Fruit fly (Drosophila melanogaster): ENCODE data around the gene TTLL15.

DNA sequence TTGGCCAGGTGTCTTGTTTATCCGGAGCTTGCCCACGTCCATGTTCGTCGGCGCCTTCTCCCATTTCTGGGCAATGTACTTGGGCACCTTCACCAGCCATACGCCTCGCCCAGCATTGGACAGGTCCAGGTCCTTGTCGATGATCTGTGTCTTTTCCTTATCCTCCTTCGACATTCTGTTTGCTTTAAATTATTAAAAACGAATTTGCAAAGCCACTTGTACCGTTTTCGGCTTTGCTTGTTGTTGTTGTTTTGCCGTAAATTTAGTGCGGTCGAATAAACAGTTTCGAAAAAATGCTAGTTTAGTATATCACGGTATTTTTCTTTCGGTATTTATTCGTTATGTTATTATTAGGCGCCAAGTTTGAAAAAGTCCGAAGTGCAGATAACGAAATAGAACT lies 47.6 kb upstream of the TTLL15 start, which contains the start of gene TfIIFbeta:
- no peak for TF ChIP-seq h (GFP tag; optimal IDR thresholded peaks at IDR 0.05)
- no peak for TF ChIP-seq usp (GFP tag; optimal IDR thresholded peaks at IDR 0.05)
- TF ChIP-seq Hr78 (GFP tag; optimal IDR thresholded peaks at IDR 0.05): no peak
- no peak for TF ChIP-seq Jra (GFP tag; optimal IDR thresholded peaks at IDR 0.05)
- no peak for TF ChIP-seq lola (GFP tag; optimal IDR thresholded peaks at IDR 0.05)
- TF ChIP-seq pan (optimal IDR thresholded peaks at IDR 0.05): no peak
- no peak for TF ChIP-seq sv (GFP tag; optimal IDR thresholded peaks at IDR 0.05)
- no peak for TF ChIP-seq Dfd (GFP tag; optimal IDR thresholded peaks at IDR 0.05)
- TF ChIP-seq Dif (GFP tag; optimal IDR thresholded peaks at IDR 0.05; ENCODE audit: partially characterized antibody): no peak
- no peak for TF ChIP-seq tai (GFP tag; optimal IDR thresholded peaks at IDR 0.05)
